1 fruit fly cellular context compared by ENCODE assay signal in genomic region chr2L:3573172-3573755, dm6.
TF ChIP-seq lines count a peak whose summit lies in the region.

No protein-coding gene starts in this region.

TF ChIP-seq in whole organism, embryonic, 481 proteins besides CTCF, POLR2A, EP300 and RAD21 (continued from another document and continues in another):
- TF ChIP-seq CG17361 (GFP tag; IDR thresholded peaks at IDR 0.05; lab: Robert Waterston, UW) (peak; percentile 74; the same call in 2 of the 3 replicates), CG3726 (GFP tag; IDR thresholded peaks at IDR 0.05; lab: Robert Waterston, UW) (0 out of 3 replicates have a peak, but pooled peaks have one; percentile 55), gcm (GFP tag; optimal IDR thresholded peaks at IDR 0.05; lab: Kevin White, UChicago) (peak; percentile 55), Bteb2 (GFP tag; optimal IDR thresholded peaks at IDR 0.05; lab: Kevin White, UChicago) (no peak), D19A (tag; optimal IDR thresholded peaks at IDR 0.05; lab: Kevin White, UChicago) (peak; percentile 62), klu (GFP tag; IDR thresholded peaks at IDR 0.05; lab: Robert Waterston, UW) (0 out of 2 replicates have a peak, but pooled peaks have one; percentile 9), CG14860 (GFP tag; IDR thresholded peaks at IDR 0.05; lab: Robert Waterston, UW; ENCODE audit: partially characterized antibody) (no peak), Vsx1 (GFP tag; optimal IDR thresholded peaks at IDR 0.05; lab: Kevin White, UChicago) (peak; percentile 93), Sry-β (GFP tag; optimal IDR thresholded peaks at IDR 0.05; lab: Kevin White, UChicago) (no peak), C15 (GFP tag; IDR thresholded peaks at IDR 0.05; lab: Robert Waterston, UW) (no peak), NC2α (GFP tag; optimal IDR thresholded peaks at IDR 0.05; lab: Kevin White, UChicago) (no peak), Kr (GFP tag; optimal IDR thresholded peaks at IDR 0.05; lab: Kevin White, UChicago) (no peak), wor (GFP tag; IDR thresholded peaks at IDR 0.05; lab: Robert Waterston, UW) (peak; percentile 64; the same call in 1 of the 2 replicates), az2 (GFP tag; optimal IDR thresholded peaks at IDR 0.05; lab: Kevin White, UChicago) (peak; percentile 63), CG16863 (GFP tag; optimal IDR thresholded peaks at IDR 0.05; lab: Kevin White, UChicago) (no peak), cad (GFP tag; optimal IDR thresholded peaks at IDR 0.05; lab: Kevin White, UChicago) (no peak), ATbp (GFP tag; optimal IDR thresholded peaks at IDR 0.05; lab: Kevin White, UChicago) (peak; percentile 8), CG30431 (GFP tag; optimal IDR thresholded peaks at IDR 0.05; lab: Kevin White, UChicago) (peak; percentile 60), CG8281 (tag; optimal IDR thresholded peaks at IDR 0.05; lab: Kevin White, UChicago) (no peak), CG17829 (tag; optimal IDR thresholded peaks at IDR 0.05; lab: Kevin White, UChicago) (peak; percentile 57), da (GFP tag; optimal IDR thresholded peaks at IDR 0.05; lab: Kevin White, UChicago) (no peak), CG4730 (GFP tag; IDR thresholded peaks at IDR 0.05; lab: Robert Waterston, UW) (peak; percentile 46; the same call in 1 of the 2 replicates), CG2712 (tag; optimal IDR thresholded peaks at IDR 0.05; lab: Kevin White, UChicago) (peak; percentile 79), phol (tag; optimal IDR thresholded peaks at IDR 0.05; lab: Kevin White, UChicago) (peak; percentile 83), CG2120 (GFP tag; optimal IDR thresholded peaks at IDR 0.05; lab: Kevin White, UChicago) (peak; percentile 54), CG9876 (GFP tag; optimal IDR thresholded peaks at IDR 0.05; lab: Kevin White, UChicago) (no peak), CG17186 (GFP tag; optimal IDR thresholded peaks at IDR 0.05; lab: Kevin White, UChicago) (no peak), CG10267 (tag; optimal IDR thresholded peaks at IDR 0.05; lab: Kevin White, UChicago) (peak; percentile 27), otp (GFP tag; IDR thresholded peaks at IDR 0.05; lab: Robert Waterston, UW) (0 out of 3 replicates have a peak, but pooled peaks have one; percentile 13), slou (GFP tag; optimal IDR thresholded peaks at IDR 0.05; lab: Kevin White, UChicago) (no peak), Lim3 (GFP tag; IDR thresholded peaks at IDR 0.05; lab: Robert Waterston, UW) (no peak), ap (GFP tag; IDR thresholded peaks at IDR 0.05; lab: Robert Waterston, UW) (no peak), CG14050 (GFP tag; IDR thresholded peaks at IDR 0.05; lab: Robert Waterston, UW) (no peak; the same call in 2 of the 3 replicates), chn (GFP tag; optimal IDR thresholded peaks at IDR 0.05; lab: Kevin White, UChicago) (peak; percentile 48), disco-r (GFP tag; optimal IDR thresholded peaks at IDR 0.05; lab: Kevin White, UChicago) (peak; percentile 18), Deaf1 (tag; optimal IDR thresholded peaks at IDR 0.05; lab: Kevin White, UChicago) (no peak), Myb (GFP tag; optimal IDR thresholded peaks at IDR 0.05; lab: Kevin White, UChicago) (peak; percentile 30), CG32532 (GFP tag; IDR thresholded peaks at IDR 0.05; lab: Robert Waterston, UW) (peak; percentile 46; the same call in 1 of the 2 replicates), CG9609 (GFP tag; optimal IDR thresholded peaks at IDR 0.05; lab: Kevin White, UChicago) (peak; percentile 48), CG15514 (GFP tag; optimal IDR thresholded peaks at IDR 0.05; lab: Kevin White, UChicago) (no peak), CG11695 (GFP tag; IDR thresholded peaks at IDR 0.05; lab: Robert Waterston, UW) (peak; percentile 69; the same call in 2 of the 3 replicates), CG15073 (GFP tag; optimal IDR thresholded peaks at IDR 0.05; lab: Kevin White, UChicago) (no peak), CG8944 (GFP tag; optimal IDR thresholded peaks at IDR 0.05; lab: Kevin White, UChicago) (peak; percentile 52), Ptx1 (GFP tag; IDR thresholded peaks at IDR 0.05; lab: Robert Waterston, UW) (peak; percentile 80), sr (GFP tag; IDR thresholded peaks at IDR 0.05; lab: Robert Waterston, UW) (no peak; the same call in 2 of the 3 replicates), Dref (GFP tag; IDR thresholded peaks at IDR 0.05; lab: Robert Waterston, UW) (no peak), Sin3A (optimal IDR thresholded peaks at IDR 0.05; lab: Kevin White, UChicago) (no peak), CkIIα-i1 (GFP tag; IDR thresholded peaks at IDR 0.05; lab: Robert Waterston, UW) (no peak; the same call in 1 of the 2 replicates), CG2202 (tag; optimal IDR thresholded peaks at IDR 0.05; lab: Kevin White, UChicago) (peak; percentile 44), CG34376 (GFP tag; optimal IDR thresholded peaks at IDR 0.05; lab: Kevin White, UChicago) (no peak), ac (GFP tag; optimal IDR thresholded peaks at IDR 0.05; lab: Kevin White, UChicago) (no peak), CG14441 (GFP tag; IDR thresholded peaks at IDR 0.05; lab: Robert Waterston, UW) (peak; percentile 56), CrebB (tag; optimal IDR thresholded peaks at IDR 0.05; lab: Kevin White, UChicago) (no peak), CG12942 (GFP tag; optimal IDR thresholded peaks at IDR 0.05; lab: Kevin White, UChicago) (peak; percentile 53), NFAT (GFP tag; IDR thresholded peaks at IDR 0.05; lab: Robert Waterston, UW) (no peak), pzg (GFP tag; optimal IDR thresholded peaks at IDR 0.05; lab: Kevin White, UChicago) (no peak), scrt (GFP tag; optimal IDR thresholded peaks at IDR 0.05; lab: Kevin White, UChicago) (peak; percentile 19), ems (GFP tag; optimal IDR thresholded peaks at IDR 0.05; lab: Kevin White, UChicago) (peak; percentile 30), CG11456 (GFP tag; IDR thresholded peaks at IDR 0.05; lab: Robert Waterston, UW) (no peak), CG12299 (tag; optimal IDR thresholded peaks at IDR 0.05; lab: Kevin White, UChicago) (no peak), sens-2 (GFP tag; IDR thresholded peaks at IDR 0.05; lab: Robert Waterston, UW) (no peak), so (GFP tag; IDR thresholded peaks at IDR 0.05; lab: Robert Waterston, UW) (peak; percentile 73; the same call in 1 of the 3 replicates), CG10274 (GFP tag; optimal IDR thresholded peaks at IDR 0.05; lab: Kevin White, UChicago) (peak; percentile 29), tup (GFP tag; optimal IDR thresholded peaks at IDR 0.05; lab: Kevin White, UChicago) (no peak), zfh1 (GFP tag; IDR thresholded peaks at IDR 0.05; lab: Robert Waterston, UW) (peak; percentile 63; the same call in 2 of the 3 replicates), Abd-B (GFP tag; optimal IDR thresholded peaks at IDR 0.05; lab: Kevin White, UChicago) (peak; percentile 44), ERR (GFP tag; optimal IDR thresholded peaks at IDR 0.05; lab: Kevin White, UChicago) (no peak), CG15696 (tag; optimal IDR thresholded peaks at IDR 0.05; lab: Kevin White, UChicago) (peak; percentile 58), gsb (GFP tag; IDR thresholded peaks at IDR 0.05; lab: Robert Waterston, UW) (no peak), onecut (GFP tag; IDR thresholded peaks at IDR 0.05; lab: Robert Waterston, UW) (peak; percentile 52), Hr51 (GFP tag; optimal IDR thresholded peaks at IDR 0.05; lab: Kevin White, UChicago) (peak in 1 of 2 experiments; percentile 73), CG31388 (GFP tag; optimal IDR thresholded peaks at IDR 0.05; lab: Kevin White, UChicago) (no peak), PHDP (tag; optimal IDR thresholded peaks at IDR 0.05; lab: Kevin White, UChicago) (peak; percentile 74), Fer3 (tag; optimal IDR thresholded peaks at IDR 0.05; lab: Kevin White, UChicago) (peak; percentile 65), Scr (GFP tag; IDR thresholded peaks at IDR 0.05; lab: Robert Waterston, UW; ENCODE audit: partially characterized antibody) (no peak), Hr39 (optimal IDR thresholded peaks at IDR 0.05; lab: Kevin White, UChicago) (no peak), jing (GFP tag; optimal IDR thresholded peaks at IDR 0.05; lab: Kevin White, UChicago) (peak; percentile 47), dpn (GFP tag; optimal IDR thresholded peaks at IDR 0.05; lab: Kevin White, UChicago) (peak; percentile 50 to 52), NfI (GFP tag; optimal IDR thresholded peaks at IDR 0.05; lab: Kevin White, UChicago) (peak; percentile 66), pum (GFP tag; optimal IDR thresholded peaks at IDR 0.05; lab: Kevin White, UChicago) (peak; percentile 55), crc (GFP tag; optimal IDR thresholded peaks at IDR 0.05; lab: Kevin White, UChicago) (no peak), Usf (GFP tag; optimal IDR thresholded peaks at IDR 0.05; lab: Kevin White, UChicago) (no peak), CG4617 (GFP tag; optimal IDR thresholded peaks at IDR 0.05; lab: Kevin White, UChicago; ENCODE audit: borderline replicate concordance) (no peak), gem (tag; optimal IDR thresholded peaks at IDR 0.05; lab: Kevin White, UChicago) (peak; percentile 88), Poxn (GFP tag; IDR thresholded peaks at IDR 0.05; lab: Robert Waterston, UW) (no peak), Ets65A (GFP tag; lab: Kevin White, UChicago) (peak; percentile 45), Rfx (GFP tag; IDR thresholded peaks at IDR 0.05; lab: Robert Waterston, UW) (peak; percentile 58; the same call in 1 of the 2 replicates), CG13894 (tag; optimal IDR thresholded peaks at IDR 0.05; lab: Kevin White, UChicago) (no peak), al (GFP tag; IDR thresholded peaks at IDR 0.05; lab: Robert Waterston, UW) (peak; percentile 22; the same call in 1 of the 2 replicates), Bgb (GFP tag; IDR thresholded peaks at IDR 0.05; lab: Robert Waterston, UW; ENCODE audit: partially characterized antibody) (no peak), YL-1 (GFP tag; optimal IDR thresholded peaks at IDR 0.05; lab: Kevin White, UChicago) (no peak), ato (GFP tag; IDR thresholded peaks at IDR 0.05; lab: Robert Waterston, UW; ENCODE audit: partially characterized antibody) (no peak), CG18619 (GFP tag; optimal IDR thresholded peaks at IDR 0.05; lab: Kevin White, UChicago) (peak; percentile 34), Hmx (GFP tag; optimal IDR thresholded peaks at IDR 0.05; lab: Kevin White, UChicago) (no peak), Rx (GFP tag; IDR thresholded peaks at IDR 0.05; lab: Robert Waterston, UW) (no peak), CG11696 (GFP tag; IDR thresholded peaks at IDR 0.05; lab: Robert Waterston, UW) (no peak), gsb-n (tag; optimal IDR thresholded peaks at IDR 0.05; lab: Kevin White, UChicago) (peak; percentile 44), lola (GFP tag; optimal IDR thresholded peaks at IDR 0.05; lab: Kevin White, UChicago) (peak in 1 of 3 experiments; percentile 74), CG6654 (GFP tag; optimal IDR thresholded peaks at IDR 0.05; lab: Kevin White, UChicago) (peak; percentile 12), CG3847 (GFP tag; IDR thresholded peaks at IDR 0.05; lab: Robert Waterston, UW) (peak; percentile 53; the same call in 1 of the 2 replicates), croc (GFP tag; conservative IDR thresholded peaks at IDR 0.05; lab: Robert Waterston, UW) (peak; percentile 60; the same call in 2 of the 3 replicates), Mad (GFP tag; optimal IDR thresholded peaks at IDR 0.05; lab: Kevin White, UChicago) (no peak), CG8388 (GFP tag; optimal IDR thresholded peaks at IDR 0.05; lab: Kevin White, UChicago) (peak; percentile 71), Dek (tag; optimal IDR thresholded peaks at IDR 0.05; lab: Kevin White, UChicago) (peak; percentile 54), schlank (tag; optimal IDR thresholded peaks at IDR 0.05; lab: Kevin White, UChicago) (no peak), Chrac-16 (GFP tag; optimal IDR thresholded peaks at IDR 0.05; lab: Kevin White, UChicago) (peak; percentile 23), Dp (GFP tag; optimal IDR thresholded peaks at IDR 0.05; lab: Kevin White, UChicago) (no peak), CG1529 (GFP tag; optimal IDR thresholded peaks at IDR 0.05; lab: Kevin White, UChicago) (peak; percentile 39), CG4328 (GFP tag; optimal IDR thresholded peaks at IDR 0.05; lab: Kevin White, UChicago) (peak; percentile 24), wek (GFP tag; optimal IDR thresholded peaks at IDR 0.05; lab: Kevin White, UChicago) (no peak), hbn (GFP tag; IDR thresholded peaks at IDR 0.05; lab: Robert Waterston, UW; ENCODE audit: partially characterized antibody) (no peak), hkb (optimal IDR thresholded peaks at IDR 0.05; lab: Kevin White, UChicago) (no peak), hkb (GFP tag; IDR thresholded peaks at IDR 0.05; lab: Robert Waterston, UW) (peak; percentile 72), CG10366 (GFP tag; IDR thresholded peaks at IDR 0.05; lab: Robert Waterston, UW) (peak; percentile 63; the same call in 1 of the 2 replicates), Adf1 (GFP tag; IDR thresholded peaks at IDR 0.05; lab: Robert Waterston, UW) (no peak), trem (tag; optimal IDR thresholded peaks at IDR 0.05; lab: Kevin White, UChicago) (peak; percentile 66), ab (GFP tag; optimal IDR thresholded peaks at IDR 0.05; lab: Kevin White, UChicago) (no peak), nom (GFP tag; optimal IDR thresholded peaks at IDR 0.05; lab: Kevin White, UChicago) (no peak), Six4 (GFP tag; optimal IDR thresholded peaks at IDR 0.05; lab: Kevin White, UChicago) (peak; percentile 42), cwo (GFP tag; optimal IDR thresholded peaks at IDR 0.05; lab: Kevin White, UChicago) (no peak), bowl (GFP tag; IDR thresholded peaks at IDR 0.05; lab: Robert Waterston, UW) (no peak), bcd (GFP tag; optimal IDR thresholded peaks at IDR 0.05; lab: Kevin White, UChicago) (peak; percentile 58), CG33213 (GFP tag; optimal IDR thresholded peaks at IDR 0.05; lab: Kevin White, UChicago) (no peak), Eip74EF (GFP tag; optimal IDR thresholded peaks at IDR 0.05; lab: Kevin White, UChicago) (peak in 1 of 2 experiments; percentile 55), Oli (tag; optimal IDR thresholded peaks at IDR 0.05; lab: Kevin White, UChicago) (peak; percentile 80), pros (GFP tag; optimal IDR thresholded peaks at IDR 0.05; lab: Kevin White, UChicago) (no peak), Hey (tag; optimal IDR thresholded peaks at IDR 0.05; lab: Kevin White, UChicago) (no peak), CG1024 (GFP tag; IDR thresholded peaks at IDR 0.05; lab: Robert Waterston, UW) (no peak), Ets97D (GFP tag; optimal IDR thresholded peaks at IDR 0.05; lab: Kevin White, UChicago) (no peak), ash1 (GFP tag; optimal IDR thresholded peaks at IDR 0.05; lab: Kevin White, UChicago) (no peak), pb (GFP tag; optimal IDR thresholded peaks at IDR 0.05; lab: Kevin White, UChicago) (no peak), lov (optimal IDR thresholded peaks at IDR 0.05; lab: Kevin White, UChicago) (no peak), lov (GFP tag; IDR thresholded peaks at IDR 0.05; lab: Robert Waterston, UW) (no peak)
